Worm (Caenorhabditis elegans) whole organism, L1 larva: ENCODE measurements around the gene srlf-3.

Experiments
- ama-1 ChIP-seq: fragments of 150-350 bp; optimal IDR thresholded peaks from 2 replicates; lab custom pipeline; 2014
- ceh-82 ChIP-seq, 3 experiments: fragments of 150-350 bp in 1 of 3; sonication (generic microtip) in 2 of 3; optimal IDR thresholded peaks; 2 replicates each; lab custom pipeline; 2014 to 2017; ENCODE audit warnings: missing biosample characterization in 3 of 3, missing genetic modification characterization in 3 of 3
- efl-1 ChIP-seq, 4 experiments: fragments of 150-350 bp; optimal IDR thresholded peaks in 3 of 4; peaks in 1 of 4; 1 replicate in 1 of 4; 2 replicates in 3 of 4; lab custom pipeline; 2014; ENCODE audit warnings: missing biosample characterization in 2 of 4, missing genetic modification characterization in 2 of 4, missing genetic modification reagents in 2 of 4
- efl-3 ChIP-seq: fragments of 200-800 bp; sonication (Bioruptor generic); optimal IDR thresholded peaks from 2 replicates; lab custom pipeline; 2018; ENCODE audit warnings: mild to moderate bottlenecking, missing genetic modification characterization, missing compliant biosample characterization
- isw-1 ChIP-seq: fragments of 200-800 bp; sonication (Bioruptor generic); IDR thresholded peaks from 2 replicates; pipeline ENCODE4 v1.3.6; 2022; ENCODE audit warnings: missing genetic modification characterization, missing compliant biosample characterization
- lin-35 ChIP-seq, 2 experiments: fragments of 150-350 bp; optimal IDR thresholded peaks; 2 replicates each; lab custom pipeline; 2014; ENCODE audit warnings: missing biosample characterization in 2 of 2, missing genetic modification characterization in 2 of 2, missing genetic modification reagents in 2 of 2
- mep-1 ChIP-seq: fragments of 150-350 bp; optimal IDR thresholded peaks from 2 replicates; lab custom pipeline; 2014; ENCODE audit warnings: missing biosample characterization, missing genetic modification characterization
- nhr-76 ChIP-seq: sonication (generic microtip); optimal IDR thresholded peaks from 2 replicates; lab custom pipeline; 2017; ENCODE audit warnings: missing biosample characterization, missing genetic modification characterization
- snpc-4 ChIP-seq: fragments of 150-350 bp; optimal IDR thresholded peaks from 2 replicates; lab custom pipeline; 2014; ENCODE audit warnings: missing biosample characterization, missing genetic modification characterization
- snu-23 ChIP-seq: sonication (generic microtip); optimal IDR thresholded peaks from 2 replicates; lab custom pipeline; 2016; ENCODE audit warnings: missing genetic modification characterization, missing compliant biosample characterization
- sox-4 ChIP-seq: sonication (generic microtip); optimal IDR thresholded peaks from 2 replicates; lab custom pipeline; 2016; ENCODE audit warnings: missing genetic modification characterization, missing compliant biosample characterization
- unc-130 ChIP-seq: fragments of 150-350 bp; optimal IDR thresholded peaks from 2 replicates; lab custom pipeline; 2017; ENCODE audit warnings: missing biosample characterization, missing genetic modification characterization, inconsistent platforms

DNA sequence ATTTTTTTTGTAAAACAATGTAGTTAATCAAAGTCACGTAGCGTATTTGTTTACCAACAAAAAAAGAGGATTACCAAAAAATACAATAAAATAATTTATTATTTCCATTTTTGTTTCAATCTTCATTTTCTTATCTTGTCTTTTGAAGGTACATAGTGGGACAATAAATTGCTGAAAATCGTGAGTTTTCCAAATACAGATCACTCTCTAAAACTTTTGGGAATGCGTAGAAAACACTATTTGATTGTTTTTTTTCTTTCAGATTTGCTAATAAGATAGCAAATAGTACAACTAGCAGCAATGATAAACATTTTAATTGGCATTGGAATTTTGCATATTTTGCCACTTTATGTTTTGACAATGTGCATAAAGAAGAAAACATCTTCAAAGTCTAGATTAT, 14.1 kb downstream of the srlf-3 start, which contains the start of gene C28C12.1:
- TF ChIP-seq snpc-4 (no peak), unc-130 (tag; lab: Kevin White, UChicago) (no peak), ceh-82 (tag; optimal IDR thresholded peaks at IDR 0.05; lab: Kevin White, UChicago) (no peak), mep-1 (tag; lab: Kevin White, UChicago) (no peak), lin-35 (GFP tag; optimal IDR thresholded peaks at IDR 0.05; lab: Kevin White, UChicago) (no peak), sox-4 (tag; lab: Kevin White, UChicago) (no peak), efl-3 (GFP tag; lab: Kevin White, UChicago) (no peak), snu-23 (GFP tag; lab: Kevin White, UChicago) (no peak), ama-1 (no peak), nhr-76 (tag; lab: Kevin White, UChicago) (no peak), efl-1 (optimal IDR thresholded peaks at IDR 0.05; lab: Kevin White, UChicago) (no peak), efl-1 (GFP tag; optimal IDR thresholded peaks at IDR 0.05 in 1 of 2; lab: Kevin White, UChicago) (no peak), isw-1 (no peak)
